Worm (Caenorhabditis elegans): ENCODE measurements around the gene C09H10.9.

The C09H10.9 gene

ce11 chrII:11097154-11097887 is 6.9 kb upstream of the C09H10.9 start, which contains the start of the genes rpl-36.A and nuo-1 (continued):
- TF ChIP-seq K12H6.12 (tag; optimal IDR thresholded peaks at IDR 0.05) (peak; percentile 46), F55B11.4 (tag; optimal IDR thresholded peaks at IDR 0.05; ENCODE audit: borderline replicate concordance, insufficient read depth) (no peak), nhr-80 (tag; optimal IDR thresholded peaks at IDR 0.05) (peak; percentile 32), rpc-1 (optimal IDR thresholded peaks at IDR 0.05) (no peak), rpc-1 (tag; optimal IDR thresholded peaks at IDR 0.05) (no peak), F57A8.1 (GFP tag; optimal IDR thresholded peaks at IDR 0.05) (no peak), snpc-3.4 (tag; optimal IDR thresholded peaks at IDR 0.05) (peak; percentile 60), Y56A3A.18 (GFP tag; IDR thresholded peaks at IDR 0.05) (no peak), ceh-100 (GFP tag; IDR thresholded peaks at IDR 0.05) (no peak), snpc-4 (GFP tag; optimal IDR thresholded peaks at IDR 0.05) (no peak), snpc-4 (tag; optimal IDR thresholded peaks at IDR 0.05) (peak in 3 of 4 experiments; percentile 17 to 70 (median 49)), ztf-22 (GFP tag; optimal IDR thresholded peaks at IDR 0.05) (no peak), ekl-4 (GFP tag; IDR thresholded peaks at IDR 0.05) (0 out of 2 replicates have a peak, but pooled peaks have one; percentile 10), egl-18 (GFP tag; IDR thresholded peaks at IDR 0.05) (no peak), mes-4 (tag; optimal IDR thresholded peaks at IDR 0.05) (no peak), B0035.1 (tag; optimal IDR thresholded peaks at IDR 0.05) (no peak), madf-10 (tag; optimal IDR thresholded peaks at IDR 0.05) (no peak), ztf-26 (tag; optimal IDR thresholded peaks at IDR 0.05) (no peak), zfh-2 (GFP tag; conservative IDR thresholded peaks at IDR 0.05) (no peak), ceh-91 (GFP tag; IDR thresholded peaks at IDR 0.05) (peak; percentile 65), rec-8 (tag; optimal IDR thresholded peaks at IDR 0.05) (no peak), bed-2 (GFP tag; IDR thresholded peaks at IDR 0.05) (no peak), lin-35 (GFP tag; optimal IDR thresholded peaks at IDR 0.05) (peak in 1 of 3 experiments; percentile 67), madf-3 (GFP tag; IDR thresholded peaks at IDR 0.05) (no peak), ceh-27 (GFP tag; optimal IDR thresholded peaks at IDR 0.05) (peak; percentile 45), ztf-28 (GFP tag; IDR thresholded peaks at IDR 0.05) (no peak), aptf-3 (GFP tag; IDR thresholded peaks at IDR 0.05) (no peak), egrh-3 (GFP tag; IDR thresholded peaks at IDR 0.05) (no peak), F37B4.10 (GFP tag; IDR thresholded peaks at IDR 0.05) (no peak), lin-40 (tag; optimal IDR thresholded peaks at IDR 0.05) (peak; percentile 27), nhr-27 (tag; optimal IDR thresholded peaks at IDR 0.05) (no peak), F49E8.2 (tag; optimal IDR thresholded peaks at IDR 0.05; ENCODE audit: insufficient read depth) (peak; percentile 47), gei-17 (GFP tag; optimal IDR thresholded peaks at IDR 0.05) (no peak), egl-44 (GFP tag; IDR thresholded peaks at IDR 0.05) (no peak), T26A5.8 (tag; optimal IDR thresholded peaks at IDR 0.05) (no peak), ets-4 (GFP tag; optimal IDR thresholded peaks at IDR 0.05) (no peak), xnd-1 (tag; optimal IDR thresholded peaks at IDR 0.05) (no peak), aptf-2 (GFP tag; conservative IDR thresholded peaks at IDR 0.05) (no peak), dpl-1 (GFP tag; optimal IDR thresholded peaks at IDR 0.05) (peak; percentile 22), athp-1 (tag; optimal IDR thresholded peaks at IDR 0.05) (no peak), Y53F4B.3 (GFP tag; IDR thresholded peaks at IDR 0.05) (no peak), cebp-1 (GFP tag; IDR thresholded peaks at IDR 0.05) (no peak), cebp-1 (tag; optimal IDR thresholded peaks at IDR 0.05) (peak; percentile 49), pbrm-1 (GFP tag; IDR thresholded peaks at IDR 0.05) (peak; percentile 14; the same call in 1 of the 2 replicates), dox-1 (GFP tag; IDR thresholded peaks at IDR 0.05) (peak; percentile 38; the same call in 1 of the 2 replicates), bed-1 (GFP tag; IDR thresholded peaks at IDR 0.05) (no peak), snpc-1.1 (tag; optimal IDR thresholded peaks at IDR 0.05; ENCODE audit: insufficient read depth) (peak; percentile 16), B0019.2 (GFP tag; conservative IDR thresholded peaks at IDR 0.05) (peak; percentile 57)
